Fruit fly (Drosophila melanogaster) whole organism, pupa: ENCODE measurements around the gene CG9072.
A peak's percentile ranks its signal among the peaks of the same experiment; 100 is the strongest.

Experiments
- CG10348 ChIP-seq: fragments of 200-800 bp; sonication (Bioruptor generic); IDR thresholded peaks from 2 replicates; pipeline ENCODE4 v1.3.6; 2022; ENCODE audit warnings: missing biosample characterization, missing genetic modification characterization
- CG12605 ChIP-seq: fragments of 200-800 bp; sonication (Bioruptor generic); IDR thresholded peaks from 2 replicates; pipeline ENCODE4 v1.3.6; 2022; ENCODE audit warnings: missing biosample characterization, missing genetic modification characterization
- CG13204 ChIP-seq: fragments of 200-800 bp; sonication (Bioruptor generic); optimal IDR thresholded peaks from 2 replicates; lab custom pipeline; 2018; ENCODE audit warnings: missing biosample characterization, mild to moderate bottlenecking, missing genetic modification characterization, moderate library complexity
- CG14655 ChIP-seq: fragments of 200-800 bp; sonication (Bioruptor generic); optimal IDR thresholded peaks from 3 replicates; lab custom pipeline; 2017; ENCODE audit warnings: mild to moderate bottlenecking, missing biosample characterization, missing genetic modification reagents, missing genetic modification characterization
- CG15710 ChIP-seq: fragments of 200-800 bp; sonication (Bioruptor generic); optimal IDR thresholded peaks from 2 replicates; lab custom pipeline; 2018; ENCODE audit warnings: missing biosample characterization, mild to moderate bottlenecking, missing genetic modification characterization, moderate library complexity
- CG17806 ChIP-seq: fragments of 200-800 bp; sonication (Bioruptor generic); optimal IDR thresholded peaks from 2 replicates; lab custom pipeline; 2018; ENCODE audit warnings: missing biosample characterization, mild to moderate bottlenecking, missing genetic modification characterization, moderate library complexity
- CG32121 ChIP-seq: fragments of 200-800 bp; sonication (Bioruptor generic); IDR thresholded peaks from 2 replicates; pipeline ENCODE4 v1.3.6; 2022; ENCODE audit warnings: missing biosample characterization, missing genetic modification characterization
- CG34367 ChIP-seq: fragments of 200-800 bp; sonication (Bioruptor generic); optimal IDR thresholded peaks from 2 replicates; lab custom pipeline; 2018; ENCODE audit warnings: missing biosample characterization, mild to moderate bottlenecking, missing genetic modification characterization
- CG4496 ChIP-seq: fragments of 200-800 bp; sonication (Bioruptor generic); IDR thresholded peaks from 3 replicates; pipeline ENCODE4 v1.3.6; 2022; ENCODE audit warnings: missing biosample characterization, missing genetic modification characterization
- CG8159 ChIP-seq: fragments of 200-800 bp; sonication (Bioruptor generic); optimal IDR thresholded peaks from 3 replicates; lab custom pipeline; 2018; ENCODE audit warnings: missing biosample characterization, mild to moderate bottlenecking, missing genetic modification characterization, moderate library complexity
- CG8301 ChIP-seq: fragments of 200-800 bp; sonication (Bioruptor generic); optimal IDR thresholded peaks from 2 replicates; lab custom pipeline; 2018; ENCODE audit warnings: missing biosample characterization, mild to moderate bottlenecking, missing genetic modification characterization
- CG9948 ChIP-seq: fragments of 200-800 bp; sonication (Bioruptor generic); optimal IDR thresholded peaks from 2 replicates; lab custom pipeline; 2018; ENCODE audit warnings: missing biosample characterization, mild to moderate bottlenecking, missing genetic modification characterization, moderate library complexity
- D1 ChIP-seq: fragments of 200-800 bp; sonication (Bioruptor generic); optimal IDR thresholded peaks from 2 replicates; lab custom pipeline; 2018; ENCODE audit warnings: missing biosample characterization, mild to moderate bottlenecking, missing genetic modification characterization, moderate library complexity
- EcR ChIP-seq: fragments of 200-800 bp; sonication (Bioruptor generic); optimal IDR thresholded peaks from 3 replicates; lab custom pipeline; 2019; ENCODE audit warnings: missing biosample characterization, missing genetic modification characterization, mild to moderate bottlenecking, moderate library complexity, missing genetic modification reagents
- Ets98B ChIP-seq: fragments of 200-800 bp; sonication (Bioruptor generic); IDR thresholded peaks from 2 replicates; pipeline ENCODE4 v1.3.6; 2022; ENCODE audit warnings: missing biosample characterization, missing genetic modification characterization
- Pif1A ChIP-seq: fragments of 200-800 bp; sonication (Bioruptor generic); optimal IDR thresholded peaks from 3 replicates; lab custom pipeline; 2016; ENCODE audit warnings: missing biosample characterization, missing genetic modification characterization
- Pif1B ChIP-seq: fragments of 200-800 bp; sonication (Bioruptor generic); optimal IDR thresholded peaks from 3 replicates; lab custom pipeline; 2016; ENCODE audit warnings: missing biosample characterization, missing genetic modification characterization
- Snoo ChIP-seq: fragments of 200-800 bp; sonication (Bioruptor generic); optimal IDR thresholded peaks from 3 replicates; lab custom pipeline; 2017; ENCODE audit warnings: missing biosample characterization, mild to moderate bottlenecking, missing genetic modification characterization, inconsistent platforms
- fd96Ca ChIP-seq: fragments of 200-800 bp; sonication (Bioruptor generic); IDR thresholded peaks from 3 replicates; pipeline ENCODE4 v1.3.6; 2022; ENCODE audit warnings: missing biosample characterization, missing genetic modification characterization
- gl ChIP-seq: fragments of 200-800 bp; sonication (Bioruptor generic); optimal IDR thresholded peaks from 2 replicates; lab custom pipeline; 2018; ENCODE audit warnings: missing biosample characterization, mild to moderate bottlenecking, missing genetic modification characterization
- rn ChIP-seq: fragments of 200-800 bp; sonication (Bioruptor generic); IDR thresholded peaks from 2 replicates; pipeline ENCODE4 v1.3.6; 2022; ENCODE audit warnings: missing biosample characterization, missing genetic modification characterization

The CG9072 gene

dm6 chrX:15077576-15078136, 18.2 kb downstream of the CG9072 start:
- peak; percentile 26; the same call in 1 of the 2 replicates for TF ChIP-seq Ets98B (GFP tag; lab: Robert Waterston, UW)
- peak; percentile 29 for TF ChIP-seq gl (tag; lab: Kevin White, UChicago)
- peak; percentile 26; the same call in 1 of the 2 replicates for TF ChIP-seq CG12605 (GFP tag; lab: Robert Waterston, UW)
- TF ChIP-seq CG13204: no peak

dm6 chrX:15076606-15077005, 19.2 kb downstream of the CG9072 start:
- TF ChIP-seq CG8159 (tag; lab: Kevin White, UChicago) (no peak), D1 (tag; lab: Kevin White, UChicago) (no peak), CG14655 (GFP tag; lab: Kevin White, UChicago) (no peak), Snoo (no peak), CG12605 (GFP tag; lab: Robert Waterston, UW) (no peak), CG9948 (tag; lab: Kevin White, UChicago) (no peak), CG13204 (no peak), Pif1A (GFP tag; lab: Kevin White, UChicago) (no peak), CG34367 (no peak), rn (GFP tag; lab: Robert Waterston, UW) (no peak), Pif1B (no peak), CG15710 (tag; lab: Kevin White, UChicago) (no peak)

- no peak for TF ChIP-seq rn (GFP tag; lab: Robert Waterston, UW)
- TF ChIP-seq CG34367: peak; percentile 30
- peak; percentile 12 for TF ChIP-seq Snoo
- TF ChIP-seq CG10348 (GFP tag; lab: Robert Waterston, UW): no peak
- no peak for TF ChIP-seq CG8301 (tag; lab: Kevin White, UChicago)
- no peak for TF ChIP-seq Pif1A (GFP tag; lab: Kevin White, UChicago)
- peak; percentile 31 for TF ChIP-seq gl (tag; lab: Kevin White, UChicago)
- peak; percentile 51 for TF ChIP-seq Ets98B (GFP tag; lab: Robert Waterston, UW)
- TF ChIP-seq fd96Ca (GFP tag; lab: Robert Waterston, UW): peak; percentile 50; the same call in 1 of the 3 replicates
- peak; percentile 40 for TF ChIP-seq CG14655 (GFP tag; lab: Kevin White, UChicago)
- TF ChIP-seq CG17806: peak; percentile 10
- TF ChIP-seq D1 (tag; lab: Kevin White, UChicago): no peak
- TF ChIP-seq CG32121 (GFP tag; lab: Robert Waterston, UW): 0 out of 2 replicates have a peak, but pooled peaks have one; percentile 18
- TF ChIP-seq CG15710 (tag; lab: Kevin White, UChicago): peak; percentile 9
- TF ChIP-seq CG12605 (GFP tag; lab: Robert Waterston, UW): peak; percentile 50; the same call in 1 of the 2 replicates
- TF ChIP-seq Pif1B: peak; percentile 37
- peak; percentile 53; the same call in 2 of the 3 replicates for TF ChIP-seq CG4496
- TF ChIP-seq CG13204: peak; percentile 4
- TF ChIP-seq CG8159 (tag; lab: Kevin White, UChicago): peak; percentile 42
- no peak for TF ChIP-seq EcR (GFP tag; lab: Kevin White, UChicago)
- no peak for TF ChIP-seq CG9948 (tag; lab: Kevin White, UChicago)
- TF ChIP-seq, all 21 proteins: peak for 14
Observed at dm6 chrX:15076038-15076575, 19.7 kb downstream of the CG9072 start, which contains the start of gene Lsd-2. Gene Lsd-2 (minus strand): TSS chrX:15076220.

dm6 chrX:15075485-15076037, 20.3 kb downstream of the CG9072 start:
- TF ChIP-seq EcR (GFP tag; lab: Kevin White, UChicago): peak; percentile 76
- TF ChIP-seq Pif1A (GFP tag; lab: Kevin White, UChicago): no peak

dm6 chrX:15074646-15075351, 21.0 kb downstream of the CG9072 start:
- TF ChIP-seq Pif1B (peak; percentile 79), rn (GFP tag; lab: Robert Waterston, UW) (peak; percentile 67), CG17806 (peak; percentile 62), CG10348 (GFP tag; lab: Robert Waterston, UW) (no peak; the same call in 1 of the 2 replicates), gl (tag; lab: Kevin White, UChicago) (peak; percentile 88), EcR (GFP tag; lab: Kevin White, UChicago) (peak; percentile 51), CG32121 (GFP tag; lab: Robert Waterston, UW) (peak; percentile 92), Ets98B (GFP tag; lab: Robert Waterston, UW) (peak; percentile 87), CG14655 (GFP tag; lab: Kevin White, UChicago) (peak; percentile 91), CG15710 (tag; lab: Kevin White, UChicago) (peak; percentile 81), CG8301 (tag; lab: Kevin White, UChicago) (peak; percentile 88), CG4496 (peak; percentile 91), CG8159 (tag; lab: Kevin White, UChicago) (peak; percentile 84), CG13204 (peak; percentile 81), fd96Ca (GFP tag; lab: Robert Waterston, UW) (peak; percentile 91), Pif1A (GFP tag; lab: Kevin White, UChicago) (peak; percentile 90), CG12605 (GFP tag; lab: Robert Waterston, UW) (peak; percentile 69), CG34367 (peak; percentile 82), Snoo (peak; percentile 71), D1 (tag; lab: Kevin White, UChicago) (peak; percentile 61), CG9948 (tag; lab: Kevin White, UChicago) (peak; percentile 74)
